Fruit fly (Drosophila melanogaster): Measurements from ENCODE around the gene hoe1.

hoe1 gene

dm6 chr2L:4907986-4908385 is 24.2 kb downstream of the hoe1 start (continued):
- peak; percentile 78 for TF ChIP-seq sisA (GFP tag; IDR thresholded peaks at IDR 0.05)
- no peak for TF ChIP-seq p53 (GFP tag; optimal IDR thresholded peaks at IDR 0.05)
- no peak for TF ChIP-seq NK7.1 (GFP tag; optimal IDR thresholded peaks at IDR 0.05)
- no peak for TF ChIP-seq gsb (GFP tag; IDR thresholded peaks at IDR 0.05)
- peak; percentile 20 for TF ChIP-seq CG8359 (GFP tag; optimal IDR thresholded peaks at IDR 0.05; ENCODE audit: borderline replicate concordance)
- TF ChIP-seq E2f2 (GFP tag; IDR thresholded peaks at IDR 0.05): peak; percentile 57; the same call in 1 of the 2 replicates
- peak; percentile 31 for TF ChIP-seq Abd-B (GFP tag; optimal IDR thresholded peaks at IDR 0.05)
- TF ChIP-seq Awh (GFP tag; IDR thresholded peaks at IDR 0.05): peak; percentile 80
- no peak for TF ChIP-seq pzg (GFP tag; optimal IDR thresholded peaks at IDR 0.05)
- TF ChIP-seq ems (GFP tag; optimal IDR thresholded peaks at IDR 0.05): no peak
- no peak for TF ChIP-seq fru (optimal IDR thresholded peaks at IDR 0.05)
- peak; percentile 72 for TF ChIP-seq row (GFP tag; IDR thresholded peaks at IDR 0.05)
- no peak for TF ChIP-seq cad (GFP tag; optimal IDR thresholded peaks at IDR 0.05)
- TF ChIP-seq Lpt (GFP tag; optimal IDR thresholded peaks at IDR 0.05): no peak
- peak; percentile 31 for TF ChIP-seq scrt (GFP tag; optimal IDR thresholded peaks at IDR 0.05)
- peak; percentile 20 for TF ChIP-seq tio (GFP tag; optimal IDR thresholded peaks at IDR 0.05)
- no peak for TF ChIP-seq CG13775 (GFP tag; optimal IDR thresholded peaks at IDR 0.05)
- TF ChIP-seq pb (GFP tag; optimal IDR thresholded peaks at IDR 0.05): no peak
- TF ChIP-seq CG18599 (GFP tag; optimal IDR thresholded peaks at IDR 0.05): peak; percentile 41
- TF ChIP-seq Max (GFP tag; optimal IDR thresholded peaks at IDR 0.05): peak; percentile 54
- TF ChIP-seq CG6813 (GFP tag; optimal IDR thresholded peaks at IDR 0.05): peak; percentile 47
- no peak for TF ChIP-seq CG7963 (GFP tag; IDR thresholded peaks at IDR 0.05; ENCODE audit: partially characterized antibody)
- no peak for TF ChIP-seq hb (GFP tag; IDR thresholded peaks at IDR 0.05; ENCODE audit: partially characterized antibody)
- TF ChIP-seq NFAT (GFP tag; IDR thresholded peaks at IDR 0.05): no peak
- TF ChIP-seq TFAM (GFP tag; optimal IDR thresholded peaks at IDR 0.05): no peak
- no peak for TF ChIP-seq CG8089 (GFP tag; optimal IDR thresholded peaks at IDR 0.05)
- TF ChIP-seq CG12071 (GFP tag; optimal IDR thresholded peaks at IDR 0.05): peak; percentile 61
- TF ChIP-seq HLH54F (GFP tag; optimal IDR thresholded peaks at IDR 0.05): no peak
- TF ChIP-seq Ssrp (tag; optimal IDR thresholded peaks at IDR 0.05): peak; percentile 67
- TF ChIP-seq D19B (GFP tag; optimal IDR thresholded peaks at IDR 0.05): no peak
- no peak for TF ChIP-seq rib (GFP tag; IDR thresholded peaks at IDR 0.05)
- 0 out of 4 replicates have a peak, but pooled peaks have one; percentile 26 for TF ChIP-seq chinmo (GFP tag; IDR thresholded peaks at IDR 0.05; ENCODE audit: partially characterized antibody)
- peak; percentile 4 for TF ChIP-seq Dad (GFP tag; optimal IDR thresholded peaks at IDR 0.05)
- TF ChIP-seq Ets65A (GFP tag): peak; percentile 65
- peak; percentile 47 for TF ChIP-seq CG1602 (GFP tag; optimal IDR thresholded peaks at IDR 0.05)
- TF ChIP-seq jumu (GFP tag; optimal IDR thresholded peaks at IDR 0.05): no peak
- TF ChIP-seq CG17912 (GFP tag; optimal IDR thresholded peaks at IDR 0.05): peak; percentile 11
- TF ChIP-seq gsb-n (tag; optimal IDR thresholded peaks at IDR 0.05): peak; percentile 64
- no peak for TF ChIP-seq lov (optimal IDR thresholded peaks at IDR 0.05)
- no peak for TF ChIP-seq lov (GFP tag; IDR thresholded peaks at IDR 0.05)
- TF ChIP-seq Lim3 (GFP tag; IDR thresholded peaks at IDR 0.05): peak; percentile 51; the same call in 1 of the 2 replicates
- peak; percentile 11 for TF ChIP-seq CG4617 (GFP tag; optimal IDR thresholded peaks at IDR 0.05; ENCODE audit: borderline replicate concordance)
- peak; percentile 88 for TF ChIP-seq HLH3B (GFP tag; IDR thresholded peaks at IDR 0.05)
- no peak for TF ChIP-seq Hr39 (optimal IDR thresholded peaks at IDR 0.05)
- TF ChIP-seq shn (GFP tag; optimal IDR thresholded peaks at IDR 0.05): no peak
- TF ChIP-seq Sry-β (GFP tag; optimal IDR thresholded peaks at IDR 0.05): no peak
- peak; percentile 17 for TF ChIP-seq lilli (GFP tag; optimal IDR thresholded peaks at IDR 0.05)
- TF ChIP-seq Doc2 (GFP tag; IDR thresholded peaks at IDR 0.05): no peak
- TF ChIP-seq HmgD (GFP tag; optimal IDR thresholded peaks at IDR 0.05): no peak
- TF ChIP-seq pros (GFP tag; optimal IDR thresholded peaks at IDR 0.05): no peak
- 0 out of 3 replicates have a peak, but pooled peaks have one; percentile 17 for TF ChIP-seq CG11093 (GFP tag; IDR thresholded peaks at IDR 0.05)
- peak in 1 of 2 experiments; percentile 22 for TF ChIP-seq chif (GFP tag; optimal IDR thresholded peaks at IDR 0.05)
- TF ChIP-seq dmrt11E (tag; optimal IDR thresholded peaks at IDR 0.05): peak; percentile 7

Measured in whole organism, embryonic.